Worm (Caenorhabditis elegans) whole organism, mixed stage, embryonic: Measurements from ENCODE around the gene lite-1.

Experiments
- M03D4.4 ChIP-seq: sonication (generic microtip); optimal IDR thresholded peaks from 2 replicates; lab custom pipeline; 2017; ENCODE audit warnings: mild to moderate bottlenecking, missing genetic modification characterization, missing compliant biosample characterization
- bed-3 ChIP-seq: fragments of 200-800 bp; sonication (Bioruptor generic); optimal IDR thresholded peaks from 3 replicates; lab custom pipeline; 2018; ENCODE audit warnings: mild to moderate bottlenecking, missing genetic modification characterization, moderate library complexity, missing compliant biosample characterization
- blmp-1 ChIP-seq: fragments of 150-350 bp; optimal IDR thresholded peaks from 2 replicates; lab custom pipeline; 2014; ENCODE audit warnings: missing biosample characterization, missing genetic modification characterization
- ceh-39 ChIP-seq: fragments of 150-350 bp; optimal IDR thresholded peaks from 2 replicates; lab custom pipeline; 2014; ENCODE audit warnings: missing biosample characterization, missing genetic modification characterization
- ceh-43 ChIP-seq: fragments of 200-800 bp; sonication (Bioruptor generic); optimal IDR thresholded peaks from 2 replicates; lab custom pipeline; 2018; ENCODE audit warnings: mild to moderate bottlenecking, missing genetic modification characterization, moderate library complexity, missing compliant biosample characterization
- ceh-83 ChIP-seq: fragments of 200-800 bp; sonication (Bioruptor generic); optimal IDR thresholded peaks from 2 replicates; lab custom pipeline; 2018; ENCODE audit warnings: mild to moderate bottlenecking, missing genetic modification characterization, missing compliant biosample characterization
- ces-1 ChIP-seq: fragments of 150-350 bp; optimal IDR thresholded peaks from 2 replicates; lab custom pipeline; 2014; ENCODE audit warnings: missing biosample characterization, missing genetic modification reagents, missing genetic modification characterization
- drap-1 ChIP-seq: fragments of 200-800 bp; sonication (Bioruptor generic); optimal IDR thresholded peaks from 3 replicates; lab custom pipeline; 2018; ENCODE audit warnings: mild to moderate bottlenecking, missing genetic modification characterization, missing compliant biosample characterization
- elt-3 ChIP-seq: fragments of 150-350 bp; optimal IDR thresholded peaks from 2 replicates; lab custom pipeline; 2014; ENCODE audit warnings: missing biosample characterization, missing genetic modification characterization
- flh-1 ChIP-seq: fragments of 200-800 bp; sonication (Bioruptor generic); optimal IDR thresholded peaks from 2 replicates; lab custom pipeline; 2018; ENCODE audit warnings: mild to moderate bottlenecking, missing genetic modification characterization, moderate library complexity, missing compliant biosample characterization
- ham-2 ChIP-seq: fragments of 200-800 bp; sonication (Bioruptor generic); optimal IDR thresholded peaks from 2 replicates; lab custom pipeline; 2018; ENCODE audit warnings: mild to moderate bottlenecking, missing genetic modification characterization, missing compliant biosample characterization
- hlh-1 ChIP-seq: fragments of 150-350 bp; optimal IDR thresholded peaks from 2 replicates; lab custom pipeline; 2014; ENCODE audit warnings: missing biosample characterization, missing genetic modification reagents, missing genetic modification characterization
- lin-13 ChIP-seq: fragments of 150-350 bp; optimal IDR thresholded peaks from 2 replicates; lab custom pipeline; 2014; ENCODE audit warnings: missing biosample characterization, missing genetic modification characterization
- lin-32 ChIP-seq: fragments of 200-800 bp; sonication (Bioruptor generic); optimal IDR thresholded peaks from 2 replicates; lab custom pipeline; 2018; ENCODE audit warnings: mild to moderate bottlenecking, missing genetic modification characterization, missing compliant biosample characterization
- lsy-2 ChIP-seq: fragments of 150-350 bp; optimal IDR thresholded peaks from 2 replicates; lab custom pipeline; 2014; ENCODE audit warnings: missing biosample characterization, missing genetic modification characterization
- mab-5 ChIP-seq: fragments of 150-350 bp; optimal IDR thresholded peaks from 2 replicates; lab custom pipeline; 2014; ENCODE audit warnings: missing biosample characterization, missing genetic modification characterization
- mls-2 ChIP-seq: sonication (generic microtip); optimal IDR thresholded peaks from 2 replicates; lab custom pipeline; 2016; ENCODE audit warnings: mild to moderate bottlenecking, missing genetic modification characterization, moderate library complexity, missing compliant biosample characterization
- nhr-12 ChIP-seq: fragments of 150-350 bp; optimal IDR thresholded peaks from 2 replicates; lab custom pipeline; 2014; ENCODE audit warnings: missing biosample characterization, missing genetic modification characterization
- nhr-2 ChIP-seq: fragments of 150-350 bp; optimal IDR thresholded peaks from 2 replicates; lab custom pipeline; 2014; ENCODE audit warnings: missing biosample characterization, missing genetic modification characterization
- nhr-237 ChIP-seq: fragments of 150-350 bp; optimal IDR thresholded peaks from 2 replicates; lab custom pipeline; 2014; ENCODE audit warnings: missing biosample characterization, missing genetic modification characterization
- nhr-28 ChIP-seq: fragments of 150-350 bp; optimal IDR thresholded peaks from 2 replicates; lab custom pipeline; 2014; ENCODE audit warnings: missing biosample characterization, missing genetic modification characterization
- nhr-76 ChIP-seq: sonication (generic microtip); optimal IDR thresholded peaks from 2 replicates; lab custom pipeline; 2017; ENCODE audit warnings: missing biosample characterization, missing genetic modification characterization
- pha-4 ChIP-seq: fragments of 150-350 bp; optimal IDR thresholded peaks from 2 replicates; lab custom pipeline; 2018; ENCODE audit warnings: missing biosample characterization, missing genetic modification reagents, missing genetic modification characterization
- sem-2 ChIP-seq: fragments of 200-800 bp; sonication (Bioruptor generic); optimal IDR thresholded peaks from 2 replicates; lab custom pipeline; 2018; ENCODE audit warnings: mild to moderate bottlenecking, missing genetic modification characterization, missing compliant biosample characterization
- snpc-4 ChIP-seq: fragments of 150-350 bp; optimal IDR thresholded peaks from 2 replicates; lab custom pipeline; 2014; ENCODE audit warnings: missing biosample characterization, missing genetic modification characterization
- sptf-1 ChIP-seq: sonication (generic microtip); optimal IDR thresholded peaks from 2 replicates; lab custom pipeline; 2017; ENCODE audit warnings: mild to moderate bottlenecking, missing genetic modification characterization, moderate library complexity, missing compliant biosample characterization
- tbx-8 ChIP-seq: fragments of 200-800 bp; sonication (Bioruptor generic); optimal IDR thresholded peaks from 2 replicates; lab custom pipeline; 2018; ENCODE audit warnings: mild to moderate bottlenecking, missing genetic modification characterization, moderate library complexity, missing compliant biosample characterization
- unc-39 ChIP-seq: fragments of 150-350 bp; optimal IDR thresholded peaks from 2 replicates; lab custom pipeline; 2014; ENCODE audit warnings: missing biosample characterization, missing genetic modification characterization
- unc-62 ChIP-seq: fragments of 150-350 bp; optimal IDR thresholded peaks from 2 replicates; lab custom pipeline; 2014; ENCODE audit warnings: missing biosample characterization, missing genetic modification reagents, missing genetic modification characterization
- zip-8 ChIP-seq: fragments of 150-350 bp; optimal IDR thresholded peaks from 2 replicates; lab custom pipeline; 2014; ENCODE audit warnings: missing biosample characterization, missing genetic modification characterization
- ztf-11 ChIP-seq: fragments of 150-350 bp; optimal IDR thresholded peaks from 2 replicates; lab custom pipeline; 2014; ENCODE audit warnings: missing biosample characterization, missing genetic modification characterization

lite-1 gene

ce11 chrX:6230669-6231068 is at the start of gene lite-1:
Gene lite-1, minus strand, starts transcription at chrX:6230769.
- no peak for TF ChIP-seq lsy-2 (tag; lab: Kevin White, UChicago)
- TF ChIP-seq mab-5 (tag; lab: Kevin White, UChicago): no peak
- no peak for TF ChIP-seq nhr-2
- TF ChIP-seq blmp-1 (tag; lab: Kevin White, UChicago): no peak
- TF ChIP-seq zip-8 (tag; lab: Kevin White, UChicago): no peak
- TF ChIP-seq ceh-43 (GFP tag; lab: Kevin White, UChicago): no peak
- TF ChIP-seq ceh-83: no peak
- TF ChIP-seq tbx-8: no peak
- no peak for TF ChIP-seq nhr-237 (tag; lab: Kevin White, UChicago)
- TF ChIP-seq nhr-12 (tag; lab: Kevin White, UChicago): no peak
- TF ChIP-seq elt-3 (tag; lab: Kevin White, UChicago): no peak

DNA sequence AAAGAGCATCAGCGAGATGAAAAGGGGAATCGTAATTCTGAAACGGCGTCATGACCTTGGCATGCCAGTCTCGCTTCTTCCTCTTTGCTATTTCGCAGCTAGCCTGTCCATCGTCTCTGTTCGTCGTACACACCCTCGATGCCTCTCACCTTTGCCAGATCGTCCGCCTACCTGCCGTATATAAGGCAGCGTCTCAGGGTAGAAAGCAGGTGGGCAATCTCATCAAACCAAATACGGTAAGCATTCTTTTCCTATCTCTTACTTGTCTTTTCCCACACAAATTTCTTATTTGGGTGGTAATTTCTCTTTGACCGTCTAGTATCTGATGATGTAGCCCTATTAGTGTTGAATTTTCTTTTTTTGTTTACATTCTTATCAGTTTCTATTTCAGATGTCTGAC is 49.1 kb upstream of the lite-1 start, which contains the start of gene col-166:
TSS of gene col-166 (plus strand) at position 392 of the 400 bp plus-strand sequence.
- no peak for TF ChIP-seq nhr-76 (tag; lab: Kevin White, UChicago)
- no peak for TF ChIP-seq snpc-4 (tag; lab: Kevin White, UChicago)
- no peak for TF ChIP-seq ztf-11
- no peak for TF ChIP-seq mab-5 (tag; lab: Kevin White, UChicago)
- TF ChIP-seq ceh-43 (GFP tag; lab: Kevin White, UChicago): no peak
- no peak for TF ChIP-seq lin-13 (tag; lab: Kevin White, UChicago)
- TF ChIP-seq nhr-2: no peak
- TF ChIP-seq nhr-12 (tag; lab: Kevin White, UChicago): no peak

- no peak for TF ChIP-seq mab-5 (tag; lab: Kevin White, UChicago)
- TF ChIP-seq elt-3 (tag; lab: Kevin White, UChicago): no peak
- TF ChIP-seq nhr-28 (tag; lab: Kevin White, UChicago): no peak
- no peak for TF ChIP-seq ztf-11
- no peak for TF ChIP-seq bed-3 (GFP tag; lab: Kevin White, UChicago)
- no peak for TF ChIP-seq M03D4.4 (tag; lab: Kevin White, UChicago)
- TF ChIP-seq ham-2: no peak
- no peak for TF ChIP-seq lsy-2 (tag; lab: Kevin White, UChicago)
- no peak for TF ChIP-seq nhr-2
- no peak for TF ChIP-seq pha-4
Measured at ce11 chrX:6278296-6278695, 47.7 kb upstream of the lite-1 start.

DNA sequence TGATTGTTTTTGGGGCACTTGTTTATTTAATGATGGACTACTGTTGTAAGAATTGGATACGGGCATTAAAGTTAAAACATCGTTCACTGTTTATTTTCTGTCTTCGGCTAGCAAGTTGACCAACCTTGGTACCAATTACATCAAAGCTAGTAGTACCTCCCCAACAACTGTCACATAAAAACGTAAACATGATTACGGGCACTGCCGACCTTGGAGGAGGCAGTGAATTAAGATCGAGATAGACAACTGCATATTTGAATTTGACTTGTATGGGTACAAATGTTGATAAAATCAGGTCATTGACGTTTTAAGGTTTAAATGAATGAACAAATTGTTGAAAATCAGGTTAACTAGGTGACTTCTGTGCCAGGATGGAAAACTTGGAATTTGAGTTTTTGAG is 46.7 kb upstream of the lite-1 start:
- no peak for TF ChIP-seq tbx-8
- no peak for TF ChIP-seq nhr-2
- TF ChIP-seq nhr-12 (tag; lab: Kevin White, UChicago): no peak
- TF ChIP-seq ceh-83: no peak
- no peak for TF ChIP-seq lsy-2 (tag; lab: Kevin White, UChicago)
- TF ChIP-seq ces-1 (GFP tag; lab: Kevin White, UChicago): no peak
- TF ChIP-seq M03D4.4 (tag; lab: Kevin White, UChicago): no peak
- no peak for TF ChIP-seq ceh-43 (GFP tag; lab: Kevin White, UChicago)
- TF ChIP-seq lin-32 (GFP tag; lab: Kevin White, UChicago): no peak
- no peak for TF ChIP-seq unc-39 (tag; lab: Kevin White, UChicago)
- no peak for TF ChIP-seq nhr-76 (tag; lab: Kevin White, UChicago)
- no peak for TF ChIP-seq bed-3 (GFP tag; lab: Kevin White, UChicago)
- TF ChIP-seq mls-2 (tag; lab: Kevin White, UChicago): no peak
- no peak for TF ChIP-seq snpc-4 (tag; lab: Kevin White, UChicago)
- TF ChIP-seq blmp-1 (tag; lab: Kevin White, UChicago): no peak
- TF ChIP-seq mab-5 (tag; lab: Kevin White, UChicago): no peak
- TF ChIP-seq sptf-1 (tag; lab: Kevin White, UChicago): no peak
- no peak for TF ChIP-seq unc-62
- TF ChIP-seq ceh-39 (tag; lab: Kevin White, UChicago): no peak
- no peak for TF ChIP-seq hlh-1

DNA sequence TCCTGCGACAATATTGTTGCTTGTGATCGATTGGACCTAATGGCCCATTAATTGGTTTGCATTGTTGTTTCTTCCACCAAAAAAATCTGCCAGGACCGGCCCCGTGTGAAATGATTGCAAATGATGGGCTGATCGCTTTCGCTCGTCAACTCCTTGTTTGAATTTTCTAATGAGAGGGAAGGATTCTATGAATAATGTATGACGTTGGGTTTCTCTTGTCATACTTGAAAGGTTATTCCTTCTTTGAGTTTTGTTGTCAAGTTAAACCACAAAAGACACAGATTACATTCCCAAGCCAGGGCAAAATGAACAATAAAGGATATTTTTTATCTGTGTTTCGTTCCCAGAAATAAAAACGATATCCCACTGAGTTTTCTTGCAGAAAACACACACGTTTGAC is 46.1 kb upstream of the lite-1 start:
- TF ChIP-seq nhr-76 (tag; lab: Kevin White, UChicago) (no peak), drap-1 (GFP tag; lab: Kevin White, UChicago) (no peak), unc-62 (no peak), unc-39 (tag; lab: Kevin White, UChicago) (no peak), sem-2 (GFP tag; lab: Kevin White, UChicago) (no peak), lin-32 (GFP tag; lab: Kevin White, UChicago) (no peak), flh-1 (GFP tag; lab: Kevin White, UChicago) (no peak), blmp-1 (tag; lab: Kevin White, UChicago) (no peak)
